ENCODE assay signal across 2 fruit fly cellular contexts in genomic region chr2L:20944886-20945558, dm6.
TF ChIP-seq lines count a peak whose summit lies in the region.

No protein-coding gene starts in this region.

TF ChIP-seq in whole organism, embryonic, 481 proteins besides CTCF, POLR2A, EP300 and RAD21 (continued from another document and continues in another):
- TF ChIP-seq pros (GFP tag; optimal IDR thresholded peaks at IDR 0.05; lab: Kevin White, UChicago) = no peak
- TF ChIP-seq CG7556 (GFP tag; optimal IDR thresholded peaks at IDR 0.05; lab: Kevin White, UChicago) = peak; percentile 62
- TF ChIP-seq CG18764 (GFP tag; optimal IDR thresholded peaks at IDR 0.05; lab: Kevin White, UChicago) = no peak
- peak; percentile 39; the same call in 1 of the 2 replicates for TF ChIP-seq ssp (GFP tag; IDR thresholded peaks at IDR 0.05; lab: Robert Waterston, UW)
- TF ChIP-seq tin (GFP tag; optimal IDR thresholded peaks at IDR 0.05; lab: Kevin White, UChicago) = peak; percentile 32
- TF ChIP-seq cg (GFP tag; optimal IDR thresholded peaks at IDR 0.05; lab: Kevin White, UChicago) = no peak
- no peak for TF ChIP-seq grn (GFP tag; optimal IDR thresholded peaks at IDR 0.05; lab: Kevin White, UChicago)
- no peak for TF ChIP-seq CG11560 (tag; IDR thresholded peaks at IDR 0.05; lab: Robert Waterston, UW)
- TF ChIP-seq lmd (GFP tag; IDR thresholded peaks at IDR 0.05; lab: Robert Waterston, UW) = peak; percentile 56
- no peak for TF ChIP-seq CG12071 (GFP tag; optimal IDR thresholded peaks at IDR 0.05; lab: Kevin White, UChicago)
- no peak for TF ChIP-seq HmgZ (tag; optimal IDR thresholded peaks at IDR 0.05; lab: Kevin White, UChicago)
- TF ChIP-seq CG7928 (GFP tag; optimal IDR thresholded peaks at IDR 0.05; lab: Kevin White, UChicago) = no peak
- no peak for TF ChIP-seq CG10147 (GFP tag; optimal IDR thresholded peaks at IDR 0.05; lab: Kevin White, UChicago)
- TF ChIP-seq fru (optimal IDR thresholded peaks at IDR 0.05; lab: Kevin White, UChicago) = no peak
- TF ChIP-seq Dll (GFP tag; IDR thresholded peaks at IDR 0.05; lab: Robert Waterston, UW; ENCODE audit: partially characterized antibody) = no peak
- peak; percentile 45 for TF ChIP-seq Abd-B (GFP tag; optimal IDR thresholded peaks at IDR 0.05; lab: Kevin White, UChicago)
- peak; percentile 4 for TF ChIP-seq Side (GFP tag; optimal IDR thresholded peaks at IDR 0.05; lab: Kevin White, UChicago)
- TF ChIP-seq stwl (tag; optimal IDR thresholded peaks at IDR 0.05; lab: Kevin White, UChicago) = peak; percentile 99
- TF ChIP-seq otp (GFP tag; IDR thresholded peaks at IDR 0.05; lab: Robert Waterston, UW) = no peak; the same call in 2 of the 3 replicates
- peak; percentile 67 for TF ChIP-seq CG14710 (tag; optimal IDR thresholded peaks at IDR 0.05; lab: Kevin White, UChicago)
- no peak for TF ChIP-seq hth (optimal IDR thresholded peaks at IDR 0.05; lab: Kevin White, UChicago)
- TF ChIP-seq D19B (GFP tag; optimal IDR thresholded peaks at IDR 0.05; lab: Kevin White, UChicago) = no peak
- no peak for TF ChIP-seq Bgb (GFP tag; IDR thresholded peaks at IDR 0.05; lab: Robert Waterston, UW; ENCODE audit: partially characterized antibody)
- peak; percentile 1 for TF ChIP-seq Sry-δ (GFP tag; optimal IDR thresholded peaks at IDR 0.05; lab: Kevin White, UChicago)
- TF ChIP-seq CG6654 (GFP tag; optimal IDR thresholded peaks at IDR 0.05; lab: Kevin White, UChicago) = peak; percentile 16
- TF ChIP-seq wor (GFP tag; IDR thresholded peaks at IDR 0.05; lab: Robert Waterston, UW) = 0 out of 2 replicates have a peak, but pooled peaks have one; percentile 17
- no peak for TF ChIP-seq CG3995 (GFP tag; optimal IDR thresholded peaks at IDR 0.05; lab: Kevin White, UChicago)
- peak; percentile 66; the same call in 2 of the 3 replicates for TF ChIP-seq zfh1 (GFP tag; IDR thresholded peaks at IDR 0.05; lab: Robert Waterston, UW)
- no peak for TF ChIP-seq prd (optimal IDR thresholded peaks at IDR 0.05; lab: Kevin White, UChicago)
- peak; percentile 62; the same call in 2 of the 3 replicates for TF ChIP-seq prd (GFP tag; IDR thresholded peaks at IDR 0.05; lab: Robert Waterston, UW)
- TF ChIP-seq repo (GFP tag; optimal IDR thresholded peaks at IDR 0.05; lab: Kevin White, UChicago) = peak; percentile 5
- TF ChIP-seq gfzf (GFP tag; optimal IDR thresholded peaks at IDR 0.05; lab: Kevin White, UChicago) = peak; percentile 10
- no peak for TF ChIP-seq lbe (GFP tag; optimal IDR thresholded peaks at IDR 0.05; lab: Kevin White, UChicago)
- no peak for TF ChIP-seq luna (GFP tag; optimal IDR thresholded peaks at IDR 0.05; lab: Kevin White, UChicago)
- no peak for TF ChIP-seq CG9932 (GFP tag; IDR thresholded peaks at IDR 0.05; lab: Robert Waterston, UW)
- peak; percentile 74 for TF ChIP-seq dmrt99B (tag; optimal IDR thresholded peaks at IDR 0.05; lab: Kevin White, UChicago)
- TF ChIP-seq CG8290 (GFP tag; optimal IDR thresholded peaks at IDR 0.05; lab: Kevin White, UChicago) = no peak
- TF ChIP-seq CG8290 (tag; optimal IDR thresholded peaks at IDR 0.05; lab: Kevin White, UChicago) = peak in 1 of 2 experiments; percentile 50
- no peak for TF ChIP-seq CrebB (tag; optimal IDR thresholded peaks at IDR 0.05; lab: Kevin White, UChicago)
- no peak for TF ChIP-seq CG18011 (GFP tag; optimal IDR thresholded peaks at IDR 0.05; lab: Kevin White, UChicago)
- TF ChIP-seq oc (tag; optimal IDR thresholded peaks at IDR 0.05; lab: Kevin White, UChicago) = peak; percentile 17
- peak; percentile 65 for TF ChIP-seq zf30C (GFP tag; optimal IDR thresholded peaks at IDR 0.05; lab: Kevin White, UChicago)
- no peak for TF ChIP-seq Rx (GFP tag; IDR thresholded peaks at IDR 0.05; lab: Robert Waterston, UW)
- TF ChIP-seq ac (GFP tag; optimal IDR thresholded peaks at IDR 0.05; lab: Kevin White, UChicago) = no peak
- no peak for TF ChIP-seq hb (GFP tag; IDR thresholded peaks at IDR 0.05; lab: Robert Waterston, UW; ENCODE audit: partially characterized antibody)
- TF ChIP-seq eyg (GFP tag; optimal IDR thresholded peaks at IDR 0.05; lab: Kevin White, UChicago) = no peak
- no peak for TF ChIP-seq crp (GFP tag; optimal IDR thresholded peaks at IDR 0.05; lab: Kevin White, UChicago)
- TF ChIP-seq CG42726 (GFP tag; IDR thresholded peaks at IDR 0.05; lab: Robert Waterston, UW; ENCODE audit: partially characterized antibody) = no peak
- TF ChIP-seq CG18262 (tag; optimal IDR thresholded peaks at IDR 0.05; lab: Kevin White, UChicago) = peak; percentile 68
- TF ChIP-seq CG5245 (GFP tag; optimal IDR thresholded peaks at IDR 0.05; lab: Kevin White, UChicago) = peak; percentile 10
- TF ChIP-seq E2f2 (GFP tag; IDR thresholded peaks at IDR 0.05; lab: Robert Waterston, UW) = no peak
- peak; percentile 30 to 48 for TF ChIP-seq Pdp1 (GFP tag; optimal IDR thresholded peaks at IDR 0.05; lab: Kevin White, UChicago)
- no peak for TF ChIP-seq usp (GFP tag; optimal IDR thresholded peaks at IDR 0.05; lab: Kevin White, UChicago)
- TF ChIP-seq peb (GFP tag; IDR thresholded peaks at IDR 0.05; lab: Robert Waterston, UW) = 0 out of 2 replicates have a peak, but pooled peaks have one; percentile 7
- TF ChIP-seq bsh (GFP tag; optimal IDR thresholded peaks at IDR 0.05; lab: Kevin White, UChicago) = peak in 1 of 2 experiments; percentile 78
- TF ChIP-seq Ravus (GFP tag; IDR thresholded peaks at IDR 0.05; lab: Robert Waterston, UW) = no peak
- TF ChIP-seq Hr3 (GFP tag; optimal IDR thresholded peaks at IDR 0.05; lab: Kevin White, UChicago) = peak; percentile 18
- TF ChIP-seq CG8281 (tag; optimal IDR thresholded peaks at IDR 0.05; lab: Kevin White, UChicago) = no peak
- TF ChIP-seq bbx (GFP tag; IDR thresholded peaks at IDR 0.05; lab: Robert Waterston, UW; ENCODE audit: partially characterized antibody) = no peak
- TF ChIP-seq CG10462 (GFP tag; optimal IDR thresholded peaks at IDR 0.05; lab: Kevin White, UChicago) = no peak
- TF ChIP-seq Lhr (GFP tag; optimal IDR thresholded peaks at IDR 0.05; lab: Kevin White, UChicago) = no peak
- peak; percentile 58 for TF ChIP-seq az2 (GFP tag; optimal IDR thresholded peaks at IDR 0.05; lab: Kevin White, UChicago)
- TF ChIP-seq CG10565 (GFP tag; optimal IDR thresholded peaks at IDR 0.05; lab: Kevin White, UChicago) = no peak
- no peak for TF ChIP-seq CG1792 (GFP tag; optimal IDR thresholded peaks at IDR 0.05; lab: Kevin White, UChicago)
- TF ChIP-seq CG2875 (GFP tag; optimal IDR thresholded peaks at IDR 0.05; lab: Kevin White, UChicago) = peak; percentile 50
- TF ChIP-seq sisA (GFP tag; IDR thresholded peaks at IDR 0.05; lab: Robert Waterston, UW) = peak; percentile 49; the same call in 1 of the 2 replicates

TF ChIP-seq in whole organism, prepupa, 60 proteins besides CTCF, POLR2A, EP300 and RAD21 (continued from another document):
- TF ChIP-seq CG10631 (GFP tag; optimal IDR thresholded peaks at IDR 0.05; lab: Kevin White, UChicago) (peak; percentile 58), CG4318 (GFP tag; optimal IDR thresholded peaks at IDR 0.05; lab: Kevin White, UChicago) (peak; percentile 39), dsx (GFP tag; optimal IDR thresholded peaks at IDR 0.05; lab: Kevin White, UChicago; ENCODE audit: poor library complexity, severe bottlenecking) (peak; percentile 25), CG6792 (GFP tag; optimal IDR thresholded peaks at IDR 0.05; lab: Kevin White, UChicago) (peak; percentile 22), cyc (GFP tag; optimal IDR thresholded peaks at IDR 0.05; lab: Kevin White, UChicago) (peak; percentile 34), Lpt (GFP tag; optimal IDR thresholded peaks at IDR 0.05; lab: Kevin White, UChicago) (no peak), lz (GFP tag; optimal IDR thresholded peaks at IDR 0.05; lab: Kevin White, UChicago) (peak; percentile 14), net (GFP tag; optimal IDR thresholded peaks at IDR 0.05; lab: Kevin White, UChicago) (peak; percentile 19), CG8119 (GFP tag; IDR thresholded peaks at IDR 0.05; lab: Robert Waterston, UW) (no peak), svp (GFP tag; lab: Kevin White, UChicago) (peak; percentile 50), fd59A (GFP tag; optimal IDR thresholded peaks at IDR 0.05; lab: Kevin White, UChicago) (no peak), Eip78C (GFP tag; lab: Kevin White, UChicago) (peak; percentile 76), CG3919 (GFP tag; optimal IDR thresholded peaks at IDR 0.05; lab: Kevin White, UChicago) (peak; percentile 32), CG16779 (tag; optimal IDR thresholded peaks at IDR 0.05; lab: Kevin White, UChicago) (no peak), salr (GFP tag; optimal IDR thresholded peaks at IDR 0.05; lab: Kevin White, UChicago) (peak in 1 of 2 experiments; percentile 34), CG6163 (GFP tag; IDR thresholded peaks at IDR 0.05; lab: Robert Waterston, UW) (peak; percentile 33; the same call in 1 of the 3 replicates), Eip75B (GFP tag; optimal IDR thresholded peaks at IDR 0.05; lab: Kevin White, UChicago) (peak; percentile 25), Sox14 (GFP tag; optimal IDR thresholded peaks at IDR 0.05; lab: Kevin White, UChicago) (peak; percentile 53), CG11902 (GFP tag; optimal IDR thresholded peaks at IDR 0.05; lab: Kevin White, UChicago) (no peak), OdsH (GFP tag; optimal IDR thresholded peaks at IDR 0.05; lab: Kevin White, UChicago) (peak; percentile 53), Hr39 (GFP tag; optimal IDR thresholded peaks at IDR 0.05; lab: Kevin White, UChicago) (peak; percentile 25), CG9139 (GFP tag; optimal IDR thresholded peaks at IDR 0.05; lab: Kevin White, UChicago) (no peak), pdm3 (GFP tag; optimal IDR thresholded peaks at IDR 0.05; lab: Kevin White, UChicago) (peak; percentile 38), Met (GFP tag; optimal IDR thresholded peaks at IDR 0.05; lab: Kevin White, UChicago) (peak; percentile 56), topi (GFP tag; optimal IDR thresholded peaks at IDR 0.05; lab: Kevin White, UChicago) (peak; percentile 9), Smox (GFP tag; optimal IDR thresholded peaks at IDR 0.05; lab: Kevin White, UChicago) (peak; percentile 34), CG6808 (GFP tag; optimal IDR thresholded peaks at IDR 0.05; lab: Kevin White, UChicago) (no peak), Ets96B (tag; optimal IDR thresholded peaks at IDR 0.05; lab: Kevin White, UChicago) (no peak), CG3032 (tag; optimal IDR thresholded peaks at IDR 0.05; lab: Kevin White, UChicago) (peak; percentile 41), ss (GFP tag; optimal IDR thresholded peaks at IDR 0.05; lab: Kevin White, UChicago) (no peak), CG6854 (GFP tag; optimal IDR thresholded peaks at IDR 0.05; lab: Kevin White, UChicago) (no peak), CG15336 (GFP tag; IDR thresholded peaks at IDR 0.05; lab: Robert Waterston, UW) (peak; percentile 50; the same call in 1 of the 2 replicates), Gug (GFP tag; IDR thresholded peaks at IDR 0.05; lab: Robert Waterston, UW) (no peak), CG11762 (GFP tag; optimal IDR thresholded peaks at IDR 0.05; lab: Kevin White, UChicago; ENCODE audit: insufficient read depth) (no peak), Sox102F (GFP tag; optimal IDR thresholded peaks at IDR 0.05; lab: Kevin White, UChicago) (peak; percentile 17), eg (GFP tag; IDR thresholded peaks at IDR 0.05; lab: Robert Waterston, UW) (0 out of 3 replicates have a peak, but pooled peaks have one; percentile 34)
